Worm (Caenorhabditis elegans) whole organism, midembryonic: ENCODE data around the gene marc-2.

Experiments
- cog-1 ChIP-seq: sonication (generic microtip); optimal IDR thresholded peaks from 2 replicates; lab custom pipeline; 2016; ENCODE audit warnings: missing genetic modification characterization, missing compliant biosample characterization
- flt-1 ChIP-seq: fragments of 200-800 bp; sonication (Bioruptor generic); IDR thresholded peaks from 2 replicates; pipeline ENCODE4 v1.3.6; 2022; ENCODE audit warnings: missing genetic modification characterization, missing compliant biosample characterization
- klf-2 ChIP-seq: fragments of 200-800 bp; sonication (Bioruptor generic); conservative IDR thresholded peaks from 2 replicates; pipeline ENCODE4 v1.3.6; 2022; ENCODE audit warnings: missing genetic modification reagents, missing genetic modification characterization, missing compliant biosample characterization
- med-1 ChIP-seq: sonication (generic microtip); optimal IDR thresholded peaks from 2 replicates; lab custom pipeline; 2017; ENCODE audit warnings: missing genetic modification characterization, mild to moderate bottlenecking, missing compliant biosample characterization, antibody characterized with exemption, missing genetic modification reagents; ENCODE audit not compliant: insufficient read depth
- ref-1 ChIP-seq: fragments of 200-800 bp; sonication (Bioruptor generic); conservative IDR thresholded peaks from 2 replicates; pipeline ENCODE4 v1.3.6; 2022; ENCODE audit warnings: missing genetic modification reagents, missing genetic modification characterization, missing compliant biosample characterization
- tab-1 ChIP-seq: fragments of 200-800 bp; sonication (Bioruptor generic); IDR thresholded peaks from 2 replicates; pipeline ENCODE4 v1.3.6; 2022; ENCODE audit warnings: missing genetic modification characterization, missing compliant biosample characterization
- ztf-23 ChIP-seq: fragments of 200-800 bp; sonication (Bioruptor generic); IDR thresholded peaks from 2 replicates; pipeline ENCODE4 v1.3.6; 2022; ENCODE audit warnings: missing genetic modification reagents, missing genetic modification characterization, missing compliant biosample characterization

DNA sequence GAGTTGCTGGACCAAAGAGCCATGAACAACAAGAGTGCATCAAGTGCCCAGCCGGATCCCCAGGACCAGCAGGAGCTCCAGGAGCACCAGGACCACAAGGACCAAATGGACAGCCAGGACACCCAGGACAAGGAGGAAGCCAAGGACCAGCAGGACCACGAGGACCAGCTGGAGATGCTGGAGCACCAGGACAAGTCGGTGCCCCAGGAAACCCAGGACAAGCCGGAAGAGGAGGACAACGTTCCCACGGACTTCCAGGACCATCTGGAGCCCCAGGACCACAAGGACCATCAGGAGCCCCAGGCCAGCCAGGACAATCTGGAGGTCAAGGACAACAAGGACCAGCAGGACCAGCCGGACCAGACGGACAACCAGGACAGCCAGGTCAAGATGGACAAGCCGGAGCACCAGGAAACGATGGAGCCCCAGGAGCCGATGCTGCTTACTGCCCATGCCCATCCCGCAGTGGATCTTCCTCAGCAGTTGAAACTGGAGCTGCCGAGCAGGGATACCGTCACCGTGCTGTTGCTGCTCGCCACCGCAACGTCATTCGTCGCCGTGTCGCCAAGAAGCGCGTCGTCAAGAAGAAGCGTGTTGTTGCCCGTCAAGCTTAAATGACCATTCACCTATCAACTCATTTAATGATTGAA lies 44.7 kb upstream of the marc-2 start:
- TF ChIP-seq ref-1 (GFP tag; lab: Robert Waterston, UW), result no peak
- no peak for TF ChIP-seq flt-1 (GFP tag; lab: Robert Waterston, UW)
- TF ChIP-seq med-1 (GFP tag; lab: Kevin White, UChicago), result no peak
- no peak for TF ChIP-seq ztf-23 (GFP tag; lab: Robert Waterston, UW)
- no peak for TF ChIP-seq cog-1 (tag; lab: Kevin White, UChicago)
- no peak for TF ChIP-seq tab-1 (GFP tag; lab: Robert Waterston, UW)
- TF ChIP-seq klf-2 (GFP tag; lab: Robert Waterston, UW), result no peak
